Worm (Caenorhabditis elegans) whole organism, L4/young adult: ENCODE data around the gene lsm-4.

Experiments used
- W03F9.2 ChIP-seq: fragments of 150-350 bp; optimal IDR thresholded peaks from 2 replicates; lab custom pipeline; 2014; ENCODE audit warnings: missing biosample characterization, missing genetic modification characterization
- dao-5 ChIP-seq: sonication (generic microtip); optimal IDR thresholded peaks from 2 replicates; lab custom pipeline; 2016; ENCODE audit warnings: missing genotype, missing genetic modification characterization, moderate library complexity, missing compliant biosample characterization
- him-1 ChIP-seq: sonication (generic microtip); optimal IDR thresholded peaks from 2 replicates; lab custom pipeline; 2016; ENCODE audit warnings: missing genotype, missing genetic modification reagents, missing genetic modification characterization, missing compliant biosample characterization

- no peak for TF ChIP-seq W03F9.2
- no peak for TF ChIP-seq him-1 (tag; lab: Kevin White, UChicago)
- TF ChIP-seq dao-5 (tag; lab: Kevin White, UChicago): no peak
Observed at ce11 chrII:7287709-7288108, 34.7 kb upstream of the lsm-4 start.
